Fruit fly (Drosophila melanogaster): Measurements from ENCODE around the gene twit.

The twit gene

dm6 chr2L:20823196-20824105, 28.9 kb upstream of the twit start (continued):
- TF ChIP-seq dmrt93B (GFP tag; optimal IDR thresholded peaks at IDR 0.05) (no peak), Hnf4 (GFP tag; optimal IDR thresholded peaks at IDR 0.05) (no peak), Jra (GFP tag; optimal IDR thresholded peaks at IDR 0.05) (no peak), h (GFP tag; optimal IDR thresholded peaks at IDR 0.05) (peak; percentile 68), Vsx2 (GFP tag; optimal IDR thresholded peaks at IDR 0.05; ENCODE audit: partially characterized antibody) (peak; percentile 74)

dm6 chr2L:20824136-20824789, 28.1 kb upstream of the twit start:
- no peak for TF ChIP-seq OdsH (GFP tag; optimal IDR thresholded peaks at IDR 0.05)
- TF ChIP-seq ey (GFP tag; optimal IDR thresholded peaks at IDR 0.05) = no peak
- TF ChIP-seq Hr83 (GFP tag; optimal IDR thresholded peaks at IDR 0.05; ENCODE audit: poor library complexity, severe bottlenecking) = no peak
- no peak for TF ChIP-seq CrebA (GFP tag; optimal IDR thresholded peaks at IDR 0.05; ENCODE audit: borderline replicate concordance)
- no peak for TF ChIP-seq CG9705 (GFP tag; optimal IDR thresholded peaks at IDR 0.05)
- no peak for TF ChIP-seq usp (GFP tag; optimal IDR thresholded peaks at IDR 0.05)
- no peak for TF ChIP-seq sage (GFP tag; optimal IDR thresholded peaks at IDR 0.05)

- TF ChIP-seq CrebA (GFP tag; optimal IDR thresholded peaks at IDR 0.05; ENCODE audit: borderline replicate concordance) = peak; percentile 3
- no peak for TF ChIP-seq CG9705 (GFP tag; optimal IDR thresholded peaks at IDR 0.05)
- TF ChIP-seq Hnf4 (GFP tag; optimal IDR thresholded peaks at IDR 0.05) = no peak
- TF ChIP-seq woc (GFP tag; optimal IDR thresholded peaks at IDR 0.05) = peak; percentile 10
- peak; percentile 58 for TF ChIP-seq Rel (GFP tag; optimal IDR thresholded peaks at IDR 0.05)
- TF ChIP-seq Rel (tag; optimal IDR thresholded peaks at IDR 0.05) = no peak
- peak in 1 of 2 experiments; percentile 14 for TF ChIP-seq dl (GFP tag; optimal IDR thresholded peaks at IDR 0.05; ENCODE audit: insufficient read depth in 1 of 2, partially characterized antibody in 2 of 2)
- peak; percentile 9 for TF ChIP-seq Hr83 (GFP tag; optimal IDR thresholded peaks at IDR 0.05; ENCODE audit: poor library complexity, severe bottlenecking)
- TF ChIP-seq dsf (GFP tag; optimal IDR thresholded peaks at IDR 0.05; ENCODE audit: borderline replicate concordance) = no peak
- TF ChIP-seq Myc (optimal IDR thresholded peaks at IDR 0.05) = no peak
- no peak for TF ChIP-seq h (GFP tag; optimal IDR thresholded peaks at IDR 0.05)
- TF ChIP-seq Dfd (GFP tag; optimal IDR thresholded peaks at IDR 0.05) = no peak
Observed at dm6 chr2L:20825265-20825664, 27.1 kb upstream of the twit start.

- TF ChIP-seq woc (GFP tag; optimal IDR thresholded peaks at IDR 0.05) (no peak), foxo (GFP tag; optimal IDR thresholded peaks at IDR 0.05) (no peak), HLH106 (tag; optimal IDR thresholded peaks at IDR 0.05) (no peak), lola (GFP tag; optimal IDR thresholded peaks at IDR 0.05) (no peak), Myc (optimal IDR thresholded peaks at IDR 0.05) (no peak), CG32264 (GFP tag; optimal IDR thresholded peaks at IDR 0.05) (no peak), Dif (GFP tag; optimal IDR thresholded peaks at IDR 0.05; ENCODE audit: partially characterized antibody) (no peak), h (GFP tag; optimal IDR thresholded peaks at IDR 0.05) (no peak), ey (GFP tag; optimal IDR thresholded peaks at IDR 0.05) (no peak), CG9705 (GFP tag; optimal IDR thresholded peaks at IDR 0.05) (no peak), Jra (GFP tag; optimal IDR thresholded peaks at IDR 0.05) (no peak)
Observed at dm6 chr2L:20826226-20826625, 26.2 kb upstream of the twit start.

dm6 chr2L:20827045-20827444, 25.3 kb upstream of the twit start:
- TF ChIP-seq CG9705 (GFP tag; optimal IDR thresholded peaks at IDR 0.05) (no peak), HLH106 (tag; optimal IDR thresholded peaks at IDR 0.05) (no peak), GATAd (GFP tag; optimal IDR thresholded peaks at IDR 0.05) (no peak), h (GFP tag; optimal IDR thresholded peaks at IDR 0.05) (no peak), Sp1 (GFP tag; optimal IDR thresholded peaks at IDR 0.05) (no peak), br (GFP tag; optimal IDR thresholded peaks at IDR 0.05) (no peak), dmrt93B (GFP tag; optimal IDR thresholded peaks at IDR 0.05) (no peak), Hnf4 (GFP tag; optimal IDR thresholded peaks at IDR 0.05) (no peak), brk (GFP tag; optimal IDR thresholded peaks at IDR 0.05) (no peak), Hr78 (GFP tag; optimal IDR thresholded peaks at IDR 0.05) (no peak), usp (GFP tag; optimal IDR thresholded peaks at IDR 0.05) (no peak), N (GFP tag; optimal IDR thresholded peaks at IDR 0.05) (no peak), ey (GFP tag; optimal IDR thresholded peaks at IDR 0.05) (no peak), sv (GFP tag; optimal IDR thresholded peaks at IDR 0.05) (no peak), dl (GFP tag; optimal IDR thresholded peaks at IDR 0.05; ENCODE audit: insufficient read depth in 1 of 2, partially characterized antibody in 2 of 2) (no peak), rgr (GFP tag; optimal IDR thresholded peaks at IDR 0.05) (no peak), sage (GFP tag; optimal IDR thresholded peaks at IDR 0.05) (no peak)
